Fruit fly (Drosophila melanogaster): ENCODE data around the gene CG42464.

Gene CG42464

DNA sequence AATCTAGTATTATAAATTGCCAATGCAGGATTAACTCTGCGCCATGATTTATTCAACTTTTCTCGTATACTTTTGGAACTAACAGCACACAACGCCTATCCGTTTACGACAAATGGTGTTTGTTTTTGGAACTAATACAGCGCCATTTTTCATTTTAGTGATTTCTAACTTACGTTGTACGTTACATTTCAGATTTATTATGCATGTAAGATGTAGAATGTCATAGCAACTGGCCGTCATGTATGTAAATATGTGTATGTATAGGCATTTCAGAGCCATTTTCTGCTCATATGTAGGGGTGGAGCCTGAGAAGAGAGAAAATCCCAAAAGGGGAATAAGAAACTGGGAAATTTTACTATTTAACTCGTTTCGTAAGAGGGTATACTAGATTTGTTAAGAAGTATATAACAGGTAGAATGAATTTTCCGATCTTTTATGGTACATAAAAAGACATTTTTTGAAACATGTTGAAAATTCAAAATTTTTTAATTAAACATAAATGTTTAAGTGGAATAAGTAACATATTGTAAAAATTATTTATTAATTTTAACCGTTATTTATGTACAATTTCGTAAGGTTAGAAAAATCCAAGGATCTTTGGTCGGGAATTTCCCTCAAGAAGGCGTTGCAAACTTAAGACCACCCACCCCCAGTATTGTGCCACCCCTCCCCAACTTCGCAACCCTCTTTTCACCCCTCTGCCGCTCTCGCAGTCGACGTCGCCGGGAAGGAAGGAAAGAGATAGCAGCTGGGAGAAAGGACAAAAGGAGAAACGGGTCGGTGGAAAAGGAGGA is 41.7 kb upstream of the CG42464 start:
- peak; percentile 40 for TF ChIP-seq dmrt99B (tag; optimal IDR thresholded peaks at IDR 0.05)
- TF ChIP-seq shn (GFP tag; optimal IDR thresholded peaks at IDR 0.05), result no peak
- TF ChIP-seq H15 (GFP tag; IDR thresholded peaks at IDR 0.05), result peak; percentile 35; the same call in 1 of the 3 replicates
- no peak for TF ChIP-seq GATAe (GFP tag; conservative IDR thresholded peaks at IDR 0.05)
- TF ChIP-seq CG1233 (GFP tag; optimal IDR thresholded peaks at IDR 0.05), result peak; percentile 43
- TF ChIP-seq twi (tag; optimal IDR thresholded peaks at IDR 0.05), result peak; percentile 35
- TF ChIP-seq D19A (tag; optimal IDR thresholded peaks at IDR 0.05), result peak; percentile 53
- TF ChIP-seq CG8388 (GFP tag; optimal IDR thresholded peaks at IDR 0.05), result peak; percentile 2
- peak; percentile 96 for TF ChIP-seq Med (GFP tag)
- TF ChIP-seq CG31441 (GFP tag; IDR thresholded peaks at IDR 0.05), result peak; percentile 8; the same call in 1 of the 2 replicates
- TF ChIP-seq vvl (GFP tag; IDR thresholded peaks at IDR 0.05), result peak; percentile 68
- peak; percentile 55 for TF ChIP-seq tin (GFP tag; optimal IDR thresholded peaks at IDR 0.05)
- TF ChIP-seq CG30403 (GFP tag; optimal IDR thresholded peaks at IDR 0.05), result peak; percentile 49
- peak; percentile 39 for TF ChIP-seq gem (tag; optimal IDR thresholded peaks at IDR 0.05)
- TF ChIP-seq NC2α (GFP tag; optimal IDR thresholded peaks at IDR 0.05), result peak; percentile 33
- peak; percentile 48 to 60 for TF ChIP-seq Trl (optimal IDR thresholded peaks at IDR 0.05)
- TF ChIP-seq Trl (GFP tag; optimal IDR thresholded peaks at IDR 0.05), result peak; percentile 74
- peak; percentile 73; the same call in 1 of the 2 replicates for TF ChIP-seq seq (GFP tag; IDR thresholded peaks at IDR 0.05)
- TF ChIP-seq amos (GFP tag; IDR thresholded peaks at IDR 0.05; ENCODE audit: partially characterized antibody), result peak; percentile 83; the same call in 1 of the 2 replicates
- TF ChIP-seq Fer3 (tag; optimal IDR thresholded peaks at IDR 0.05), result peak; percentile 27
- peak; percentile 21 for TF ChIP-seq vfl (GFP tag; optimal IDR thresholded peaks at IDR 0.05)
- TF ChIP-seq CG1832 (GFP tag; optimal IDR thresholded peaks at IDR 0.05), result peak; percentile 73
- no peak for TF ChIP-seq usp (GFP tag; optimal IDR thresholded peaks at IDR 0.05)
- peak; percentile 16 for TF ChIP-seq Camta (GFP tag; optimal IDR thresholded peaks at IDR 0.05)
- TF ChIP-seq grn (GFP tag; optimal IDR thresholded peaks at IDR 0.05), result peak; percentile 1
- TF ChIP-seq ERR (GFP tag; optimal IDR thresholded peaks at IDR 0.05), result peak; percentile 36
- TF ChIP-seq CG8290 (GFP tag; optimal IDR thresholded peaks at IDR 0.05), result peak; percentile 66
- peak in 1 of 2 experiments; percentile 87 for TF ChIP-seq CG8290 (tag; optimal IDR thresholded peaks at IDR 0.05)
- no peak for TF ChIP-seq aop (GFP tag; IDR thresholded peaks at IDR 0.05)
- TF ChIP-seq CG14441 (GFP tag; IDR thresholded peaks at IDR 0.05), result peak; percentile 62
- TF ChIP-seq CG18011 (GFP tag; optimal IDR thresholded peaks at IDR 0.05), result no peak
- no peak for TF ChIP-seq PHDP (tag; optimal IDR thresholded peaks at IDR 0.05)
- no peak; the same call in 1 of the 2 replicates for TF ChIP-seq inv (GFP tag; IDR thresholded peaks at IDR 0.05; ENCODE audit: partially characterized antibody)
- peak; percentile 31; the same call in 1 of the 3 replicates for TF ChIP-seq B-H1 (GFP tag; IDR thresholded peaks at IDR 0.05)
- peak; percentile 24 for TF ChIP-seq Hr3 (GFP tag; optimal IDR thresholded peaks at IDR 0.05)
- peak; percentile 30 for TF ChIP-seq CG4617 (GFP tag; optimal IDR thresholded peaks at IDR 0.05; ENCODE audit: borderline replicate concordance)
- TF ChIP-seq Vsx1 (GFP tag; optimal IDR thresholded peaks at IDR 0.05), result no peak
- peak; percentile 27 for TF ChIP-seq caup (GFP tag; optimal IDR thresholded peaks at IDR 0.05; ENCODE audit: severe bottlenecking)
- TF ChIP-seq Bgb (GFP tag; IDR thresholded peaks at IDR 0.05; ENCODE audit: partially characterized antibody), result peak; percentile 89
- TF ChIP-seq CG9817 (tag; optimal IDR thresholded peaks at IDR 0.05), result peak; percentile 51
- peak; percentile 20 for TF ChIP-seq Chrac-16 (GFP tag; optimal IDR thresholded peaks at IDR 0.05)
- no peak for TF ChIP-seq CG11085 (GFP tag; IDR thresholded peaks at IDR 0.05)
- TF ChIP-seq knrl (GFP tag; IDR thresholded peaks at IDR 0.05; ENCODE audit: partially characterized antibody), result peak; percentile 80
- TF ChIP-seq CG11456 (GFP tag; IDR thresholded peaks at IDR 0.05), result peak; percentile 89
- TF ChIP-seq CG8924 (tag; optimal IDR thresholded peaks at IDR 0.05), result peak; percentile 7
- TF ChIP-seq CG9932 (GFP tag; IDR thresholded peaks at IDR 0.05), result peak; percentile 63; the same call in 1 of the 2 replicates
- TF ChIP-seq croc (GFP tag; conservative IDR thresholded peaks at IDR 0.05), result peak; percentile 34; the same call in 1 of the 3 replicates
- peak; percentile 18 for TF ChIP-seq CG12236 (GFP tag; optimal IDR thresholded peaks at IDR 0.05)
- peak; percentile 49 for TF ChIP-seq grau (tag; optimal IDR thresholded peaks at IDR 0.05)

Measured in whole organism, embryonic.